Worm (Caenorhabditis elegans) whole organism, L4 larva: ENCODE results near the gene kdp-1.

Experiments
- F10B5.3 ChIP-seq: sonication (generic microtip); optimal IDR thresholded peaks from 2 replicates; lab custom pipeline; 2016; ENCODE audit warnings: mild to moderate bottlenecking, missing genetic modification characterization, missing compliant biosample characterization
- F49E8.2 ChIP-seq: sonication (generic microtip); optimal IDR thresholded peaks from 2 replicates; lab custom pipeline; 2016; ENCODE audit warnings: missing compliant biosample characterization, mild to moderate bottlenecking, missing genetic modification characterization, borderline replicate concordance
- T26A8.4 ChIP-seq: fragments of 200-800 bp; sonication (Bioruptor generic); IDR thresholded peaks from 2 replicates; pipeline ENCODE4 v1.3.6; 2022; ENCODE audit warnings: missing genetic modification characterization, missing compliant biosample characterization
- Y75B8A.6 ChIP-seq: fragments of 200-800 bp; sonication (Bioruptor generic); IDR thresholded peaks from 2 replicates; pipeline ENCODE4 v1.3.6; 2022; ENCODE audit warnings: missing genetic modification reagents, missing genetic modification characterization, missing compliant biosample characterization
- ctbp-1 ChIP-seq: fragments of 200-800 bp; sonication (Bioruptor generic); IDR thresholded peaks from 2 replicates; pipeline ENCODE4 v1.3.6; 2022; ENCODE audit warnings: missing genetic modification reagents, missing genetic modification characterization, missing compliant biosample characterization
- daf-16 ChIP-seq, 3 experiments: sonication (generic microtip); optimal IDR thresholded peaks; 2 replicates each; lab custom pipeline; 2016 to 2017; ENCODE audit warnings: missing genetic modification characterization in 3 of 3, missing genetic modification reagents in 3 of 3, mild to moderate bottlenecking in 2 of 3, missing compliant biosample characterization in 2 of 3, missing biosample characterization in 1 of 3, moderate library complexity in 1 of 3
- dmd-6 ChIP-seq: fragments of 200-800 bp; sonication (Bioruptor generic); IDR thresholded peaks from 2 replicates; pipeline ENCODE4 v1.3.6; 2022; ENCODE audit warnings: missing genetic modification reagents, missing genetic modification characterization, missing compliant biosample characterization
- dmd-9 ChIP-seq: fragments of 200-800 bp; sonication (Bioruptor generic); IDR thresholded peaks from 2 replicates; pipeline ENCODE4 v1.3.6; 2022; ENCODE audit warnings: missing genetic modification reagents, missing genetic modification characterization, missing compliant biosample characterization
- dve-1 ChIP-seq: sonication (generic microtip); optimal IDR thresholded peaks from 2 replicates; lab custom pipeline; 2017; ENCODE audit warnings: antibody characterized with exemption, mild to moderate bottlenecking, missing genetic modification characterization, missing compliant biosample characterization; ENCODE audit not compliant: insufficient read depth
- hif-1 ChIP-seq, 2 experiments: sonication (generic microtip); optimal IDR thresholded peaks; 2 replicates each; lab custom pipeline; 2016 to 2017; ENCODE audit warnings: missing compliant biosample characterization in 2 of 2, missing genetic modification characterization in 2 of 2, missing genetic modification reagents in 2 of 2, missing genotype in 2 of 2, mild to moderate bottlenecking in 1 of 2
- hlh-11 ChIP-seq: fragments of 200-800 bp; sonication (Bioruptor generic); optimal IDR thresholded peaks from 2 replicates; lab custom pipeline; 2018; ENCODE audit warnings: mild to moderate bottlenecking, missing genetic modification characterization, missing compliant biosample characterization
- hlh-30 ChIP-seq: sonication (generic microtip); optimal IDR thresholded peaks from 2 replicates; lab custom pipeline; 2017; ENCODE audit warnings: antibody characterized with exemption, mild to moderate bottlenecking, missing genetic modification characterization, missing compliant biosample characterization; ENCODE audit not compliant: insufficient read depth
- hmg-1.1 ChIP-seq: fragments of 200-800 bp; sonication (Bioruptor generic); IDR thresholded peaks from 2 replicates; pipeline ENCODE4 v1.3.6; 2022; ENCODE audit warnings: missing genetic modification reagents, missing genetic modification characterization, missing compliant biosample characterization
- jun-1 ChIP-seq: fragments of 150-350 bp; optimal IDR thresholded peaks from 2 replicates; lab custom pipeline; 2014; ENCODE audit warnings: missing biosample characterization, missing genetic modification reagents, missing genetic modification characterization
- lin-1 ChIP-seq: fragments of 200-800 bp; sonication (Bioruptor generic); IDR thresholded peaks from 2 replicates; pipeline ENCODE4 v1.3.6; 2022; ENCODE audit warnings: missing genetic modification reagents, missing genetic modification characterization, missing compliant biosample characterization
- lin-13 ChIP-seq: fragments of 150-350 bp; optimal IDR thresholded peaks from 2 replicates; lab custom pipeline; 2014; ENCODE audit warnings: missing biosample characterization, missing genetic modification reagents, missing genetic modification characterization
- lin-29 ChIP-seq: fragments of 200-800 bp; sonication (Bioruptor generic); IDR thresholded peaks from 2 replicates; pipeline ENCODE4 v1.3.6; 2022; ENCODE audit warnings: missing genetic modification reagents, missing genetic modification characterization, missing compliant biosample characterization
- lsy-2 ChIP-seq, 2 experiments: fragments of 150-350 bp in 1 of 2; sonication (generic microtip) in 1 of 2; optimal IDR thresholded peaks; 2 replicates each; lab custom pipeline; 2014 to 2017; ENCODE audit warnings: missing biosample characterization in 2 of 2, missing genetic modification characterization in 2 of 2
- mxl-2 ChIP-seq: fragments of 200-800 bp; sonication (Bioruptor generic); conservative IDR thresholded peaks from 2 replicates; pipeline ENCODE4 v1.3.6; 2022; ENCODE audit warnings: missing genetic modification reagents, missing genetic modification characterization, missing compliant biosample characterization
- mxl-3 ChIP-seq: fragments of 200-800 bp; sonication (Bioruptor generic); optimal IDR thresholded peaks from 2 replicates; lab custom pipeline; 2018; ENCODE audit warnings: mild to moderate bottlenecking, missing genetic modification characterization, missing compliant biosample characterization
- nhr-102 ChIP-seq: sonication (generic microtip); optimal IDR thresholded peaks from 2 replicates; lab custom pipeline; 2016; ENCODE audit warnings: mild to moderate bottlenecking, missing genetic modification characterization, moderate library complexity, missing compliant biosample characterization
- nhr-11 ChIP-seq: fragments of 150-350 bp; optimal IDR thresholded peaks from 2 replicates; lab custom pipeline; 2014; ENCODE audit warnings: missing biosample characterization, missing genetic modification characterization
- nhr-28 ChIP-seq: fragments of 150-350 bp; optimal IDR thresholded peaks from 2 replicates; lab custom pipeline; 2014; ENCODE audit warnings: missing biosample characterization, missing genetic modification characterization
- nhr-41 ChIP-seq: fragments of 200-800 bp; sonication (Bioruptor generic); IDR thresholded peaks from 2 replicates; pipeline ENCODE4 v1.3.6; 2022; ENCODE audit warnings: missing genetic modification reagents, missing genetic modification characterization, missing compliant biosample characterization
- nhr-48 ChIP-seq: sonication (generic microtip); optimal IDR thresholded peaks from 2 replicates; lab custom pipeline; 2016; ENCODE audit warnings: mild to moderate bottlenecking, missing genetic modification characterization, missing compliant biosample characterization
- nhr-6 ChIP-seq: fragments of 150-350 bp; optimal IDR thresholded peaks from 2 replicates; lab custom pipeline; 2014; ENCODE audit warnings: missing biosample characterization, missing genetic modification characterization
- nhr-76 ChIP-seq: fragments of 150-350 bp; optimal IDR thresholded peaks from 2 replicates; lab custom pipeline; 2014; ENCODE audit warnings: missing biosample characterization, missing genetic modification characterization
- nhr-77 ChIP-seq: fragments of 150-350 bp; optimal IDR thresholded peaks from 2 replicates; lab custom pipeline; 2014; ENCODE audit warnings: missing biosample characterization, missing genetic modification characterization
- php-3 ChIP-seq: fragments of 200-800 bp; sonication (Bioruptor generic); IDR thresholded peaks from 2 replicates; pipeline ENCODE4 v1.3.6; 2022; ENCODE audit warnings: missing genetic modification reagents, missing genetic modification characterization, missing compliant biosample characterization
- pqm-1 ChIP-seq: sonication (generic microtip); optimal IDR thresholded peaks from 2 replicates; lab custom pipeline; 2017; ENCODE audit warnings: missing biosample characterization, missing genetic modification characterization
- rbr-2 ChIP-seq: sonication (generic microtip); optimal IDR thresholded peaks from 2 replicates; lab custom pipeline; 2016; ENCODE audit warnings: missing genotype, missing genetic modification characterization, missing compliant biosample characterization
- set-16 ChIP-seq: fragments of 200-800 bp; sonication (Bioruptor generic); IDR thresholded peaks from 2 replicates; pipeline ENCODE4 v1.3.6; 2022; ENCODE audit warnings: missing genetic modification reagents, missing genetic modification characterization, missing compliant biosample characterization
- snpc-4 ChIP-seq: fragments of 150-350 bp; optimal IDR thresholded peaks from 2 replicates; lab custom pipeline; 2014; ENCODE audit warnings: missing biosample characterization, missing genetic modification characterization
- tag-97 ChIP-seq: fragments of 200-800 bp; sonication (Bioruptor generic); IDR thresholded peaks from 2 replicates; pipeline ENCODE4 v1.3.6; 2022; ENCODE audit warnings: missing genetic modification characterization, missing compliant biosample characterization
- tra-1 ChIP-seq: fragments of 200-800 bp; sonication (Bioruptor generic); IDR thresholded peaks from 2 replicates; pipeline ENCODE4 v1.3.6; 2022; ENCODE audit warnings: missing genetic modification reagents, missing genetic modification characterization, missing compliant biosample characterization
- unc-130 ChIP-seq: sonication (generic microtip); optimal IDR thresholded peaks from 2 replicates; lab custom pipeline; 2016; ENCODE audit warnings: missing genetic modification reagents, missing genetic modification characterization, missing compliant biosample characterization
- unc-62 ChIP-seq, 3 experiments: fragments of 150-350 bp in 1 of 3; sonication (generic microtip); optimal IDR thresholded peaks in 2 of 3; peaks in 1 of 3; 1 replicate in 1 of 3; 2 replicates in 2 of 3; lab custom pipeline; 2014 to 2017; ENCODE audit warnings: missing biosample characterization in 3 of 3, missing genetic modification characterization in 3 of 3, missing genetic modification reagents in 3 of 3, missing genotype in 1 of 3
- zfp-3 ChIP-seq: fragments of 200-800 bp; sonication (Bioruptor generic); conservative IDR thresholded peaks from 2 replicates; pipeline ENCODE4 v1.3.6; 2022; ENCODE audit warnings: missing genetic modification reagents, missing genetic modification characterization, missing compliant biosample characterization
- zip-2 ChIP-seq: fragments of 150-350 bp; optimal IDR thresholded peaks from 2 replicates; lab custom pipeline; 2014; ENCODE audit warnings: missing biosample characterization, missing genetic modification characterization
- ztf-11 ChIP-seq: fragments of 150-350 bp; optimal IDR thresholded peaks from 2 replicates; lab custom pipeline; 2014; ENCODE audit warnings: missing biosample characterization, missing genetic modification characterization

kdp-1 gene

DNA sequence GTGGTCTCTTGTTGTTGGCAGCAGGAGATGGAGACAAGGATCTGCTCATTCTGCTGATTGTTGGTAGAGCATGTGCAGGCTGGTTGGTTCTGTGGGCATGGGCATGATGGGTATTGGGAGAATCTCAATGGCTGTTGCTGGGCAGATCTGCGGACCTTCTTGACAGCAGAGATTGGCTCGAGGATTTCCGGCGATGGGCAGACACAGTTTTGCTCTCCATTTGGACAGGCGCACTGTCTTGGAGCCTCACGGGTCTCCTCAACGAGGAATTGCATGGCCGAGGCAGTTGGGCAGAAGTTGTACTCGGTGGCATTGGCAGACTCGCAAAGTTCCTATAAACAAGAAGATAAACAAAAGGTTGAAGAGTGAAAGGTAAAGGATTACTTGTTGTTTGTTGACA lies 30.6 kb downstream of the kdp-1 start:
- TF ChIP-seq hmg-1.1 (0 out of 2 replicates have a peak, but pooled peaks have one; percentile 18), dmd-9 (no peak), ctbp-1 (no peak), F10B5.3 (tag; lab: Kevin White, UChicago) (no peak), php-3 (no peak), zip-2 (no peak), snpc-4 (tag; lab: Kevin White, UChicago) (no peak), nhr-11 (tag; lab: Kevin White, UChicago) (no peak), set-16 (GFP tag; lab: Robert Waterston, UW) (peak; percentile 57), mxl-3 (GFP tag; lab: Kevin White, UChicago) (peak; percentile 12), zfp-3 (no peak)
- TF ChIP-seq, all 104 proteins: peak for 3

DNA sequence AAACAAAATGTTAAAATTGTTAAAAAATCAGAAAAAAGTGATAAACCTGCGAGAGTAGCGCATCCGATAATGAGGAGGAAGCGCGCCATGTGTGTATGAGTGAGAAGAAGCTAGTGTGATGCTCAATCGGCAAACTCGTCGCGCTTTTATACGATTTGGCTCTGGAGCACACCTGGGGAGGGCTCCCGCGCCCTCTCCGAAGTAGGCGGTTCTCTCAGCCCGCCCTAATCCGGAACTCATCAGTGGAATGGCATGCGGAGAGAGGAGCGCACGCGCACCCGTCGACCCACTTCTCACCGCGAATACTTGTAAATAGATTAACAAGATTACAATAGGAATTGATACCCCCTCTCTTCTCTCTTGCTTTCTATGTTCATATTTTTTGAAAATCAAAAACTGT lies 31.3 kb downstream of the kdp-1 start, which contains the start of gene pqn-74:
pqn-74 (minus strand) TSS at position 122 of the 400 bp plus-strand sequence.
- TF ChIP-seq nhr-76 (tag; lab: Kevin White, UChicago) = no peak
- TF ChIP-seq dve-1 (tag; lab: Kevin White, UChicago) = no peak
- TF ChIP-seq set-16 (GFP tag; lab: Robert Waterston, UW) = peak; percentile 85
- TF ChIP-seq, all 104 proteins: peak for 1

DNA sequence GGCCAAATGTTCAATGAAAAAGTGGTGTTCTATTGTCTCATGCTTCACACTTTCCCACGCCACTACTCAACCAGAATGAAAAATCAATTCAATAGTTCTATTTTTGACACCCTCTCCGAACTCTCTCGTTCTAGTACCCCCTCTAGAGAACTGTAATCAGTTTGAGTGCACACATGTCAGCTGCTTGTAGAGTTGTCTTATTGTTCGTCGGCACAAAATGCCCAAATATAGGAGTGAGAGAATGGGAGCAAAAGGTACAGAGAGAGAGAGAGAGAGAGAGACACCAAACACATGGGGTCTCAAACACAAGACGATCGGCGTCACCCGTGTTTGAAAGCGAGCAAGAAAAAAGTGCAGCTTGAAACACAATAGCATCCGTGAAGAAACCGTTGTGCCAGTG lies 34.3 kb downstream of the kdp-1 start:
- TF ChIP-seq rbr-2 (tag; lab: Kevin White, UChicago) (no peak), snpc-4 (tag; lab: Kevin White, UChicago) (no peak), nhr-48 (tag; lab: Kevin White, UChicago) (no peak), nhr-28 (tag; lab: Kevin White, UChicago) (peak; percentile 77), nhr-102 (no peak), hif-1 (tag; optimal IDR thresholded peaks at IDR 0.05; lab: Kevin White, UChicago) (peak in 1 of 2 experiments; percentile 27), T26A8.4 (GFP tag; lab: Robert Waterston, UW) (peak; percentile 28), unc-62 (GFP tag; optimal IDR thresholded peaks at IDR 0.05 in 1 of 2; lab: Kevin White, UChicago) (peak in 1 of 2 experiments; percentile 76), unc-62 (tag; optimal IDR thresholded peaks at IDR 0.05; lab: Kevin White, UChicago) (no peak), pqm-1 (tag; lab: Kevin White, UChicago) (peak; percentile 11), dmd-6 (GFP tag; lab: Robert Waterston, UW) (peak; percentile 53), hlh-11 (tag; lab: Kevin White, UChicago) (peak; percentile 16), hlh-30 (tag; lab: Kevin White, UChicago) (peak; percentile 48), dve-1 (tag; lab: Kevin White, UChicago) (peak; percentile 41), php-3 (0 out of 2 replicates have a peak, but pooled peaks have one; percentile 29), lin-29 (GFP tag; lab: Robert Waterston, UW) (no peak), nhr-77 (tag; lab: Kevin White, UChicago) (peak; percentile 0), daf-16 (GFP tag; optimal IDR thresholded peaks at IDR 0.05; lab: Kevin White, UChicago) (no peak), daf-16 (tag; optimal IDR thresholded peaks at IDR 0.05; lab: Kevin White, UChicago) (peak; percentile 11)
- TF ChIP-seq, all 104 proteins: peak for 12

DNA sequence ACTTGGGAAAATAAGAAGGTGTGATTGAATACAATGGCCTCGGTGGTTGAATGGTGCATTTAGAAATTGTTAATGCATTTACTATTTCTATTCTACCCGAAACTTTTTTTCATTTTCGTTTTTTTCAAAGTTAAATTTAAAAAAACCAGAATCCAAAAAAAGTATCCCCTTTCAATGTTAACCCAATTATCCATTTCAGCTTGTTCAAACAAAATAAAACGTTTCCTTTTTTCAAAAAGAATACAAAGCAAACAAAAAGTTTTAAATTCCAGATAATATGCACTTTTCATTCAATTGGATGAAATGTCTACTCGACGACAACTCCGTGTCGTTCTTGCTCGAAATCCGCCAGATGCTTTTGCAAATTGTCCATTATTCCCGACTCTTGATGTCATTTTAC lies 42.6 kb downstream of the kdp-1 start, which contains the start of gene W02A2.5:
W02A2.5 (plus strand) TSS at position 301 of the 400 bp plus-strand sequence.
- TF ChIP-seq mxl-3 (GFP tag; lab: Kevin White, UChicago) (no peak), unc-62 (GFP tag; optimal IDR thresholded peaks at IDR 0.05 in 1 of 2; lab: Kevin White, UChicago) (peak in 1 of 2 experiments; percentile 62), unc-62 (tag; optimal IDR thresholded peaks at IDR 0.05; lab: Kevin White, UChicago) (no peak)

DNA sequence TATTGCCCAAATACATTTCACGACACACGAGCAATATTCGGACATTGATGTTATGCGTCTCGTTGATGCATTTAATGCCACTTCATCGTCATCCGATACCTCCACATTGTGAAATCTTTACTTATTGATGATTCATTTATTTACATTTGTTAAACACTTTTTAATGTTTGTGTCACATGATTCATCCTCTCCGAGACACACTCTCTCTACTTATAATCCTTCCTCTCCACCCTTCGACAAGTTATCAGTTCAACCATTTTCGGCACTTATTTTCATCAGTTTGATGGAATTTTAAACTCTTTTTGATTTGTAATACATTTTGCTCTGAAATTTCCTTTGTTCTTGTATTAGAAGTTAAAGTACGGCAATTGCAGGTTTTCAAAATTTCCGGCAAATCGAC lies 46.1 kb downstream of the kdp-1 start:
- TF ChIP-seq T26A8.4 (GFP tag; lab: Robert Waterston, UW) (no peak), F49E8.2 (tag; lab: Kevin White, UChicago) (no peak), ztf-11 (no peak), daf-16 (GFP tag; optimal IDR thresholded peaks at IDR 0.05; lab: Kevin White, UChicago) (no peak), daf-16 (tag; optimal IDR thresholded peaks at IDR 0.05; lab: Kevin White, UChicago) (peak; percentile 40), hlh-11 (tag; lab: Kevin White, UChicago) (peak; percentile 39), nhr-28 (tag; lab: Kevin White, UChicago) (peak; percentile 35), pqm-1 (tag; lab: Kevin White, UChicago) (peak; percentile 35), hif-1 (tag; optimal IDR thresholded peaks at IDR 0.05; lab: Kevin White, UChicago) (no peak), ctbp-1 (no peak), unc-130 (GFP tag; lab: Kevin White, UChicago) (no peak), lin-13 (GFP tag; lab: Kevin White, UChicago) (no peak), mxl-2 (GFP tag; lab: Robert Waterston, UW) (no peak), Y75B8A.6 (GFP tag; lab: Robert Waterston, UW) (no peak), jun-1 (tag; lab: Kevin White, UChicago) (no peak), tag-97 (no peak), nhr-41 (no peak), lin-1 (no peak), lsy-2 (tag; optimal IDR thresholded peaks at IDR 0.05; lab: Kevin White, UChicago) (no peak), nhr-6 (tag; lab: Kevin White, UChicago) (peak; percentile 76), tra-1 (no peak), zip-2 (no peak)
